Fruit fly (Drosophila melanogaster): ENCODE data around the gene Cortactin.

Cortactin gene

DNA sequence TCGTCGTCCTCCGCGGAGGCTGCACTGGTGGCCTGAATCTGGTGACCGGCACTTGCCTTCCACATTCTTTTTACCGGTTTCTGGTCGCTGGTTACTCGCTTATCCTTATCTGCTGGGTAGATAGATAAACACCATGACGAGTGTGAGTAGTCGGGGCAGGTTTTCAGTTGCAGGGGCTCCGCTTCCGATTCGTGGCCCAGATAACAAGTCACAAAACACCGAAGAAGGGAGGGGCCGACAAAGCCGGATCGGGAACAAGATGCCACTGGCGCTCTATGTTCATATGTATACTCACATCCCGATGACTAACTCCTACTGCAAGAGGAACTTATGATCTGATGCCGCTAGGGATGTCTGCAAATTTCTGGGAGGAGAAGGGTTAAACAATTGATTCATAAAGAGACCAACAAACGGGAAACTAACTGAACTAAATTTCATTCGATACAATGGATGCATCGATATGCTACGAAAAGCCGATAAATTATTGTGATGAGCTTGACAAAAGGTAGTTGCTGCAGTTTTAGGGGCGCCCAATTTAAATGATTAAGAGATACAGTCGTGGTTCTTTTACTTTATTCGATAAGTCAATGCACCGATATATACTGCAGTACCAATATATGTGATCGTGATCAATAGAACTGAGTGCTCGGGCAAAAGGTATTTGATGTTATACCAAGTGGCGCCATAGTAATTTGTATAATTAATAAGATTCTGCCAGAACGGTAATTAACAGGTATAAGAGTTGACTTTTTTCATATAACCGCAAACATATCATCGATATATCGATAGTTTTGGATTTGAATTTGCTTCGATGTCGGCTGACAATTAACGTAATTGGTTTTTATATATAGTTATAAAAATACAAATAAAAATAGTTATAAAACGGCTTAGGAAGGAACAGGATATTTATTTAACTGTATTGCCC is at the start of gene Cortactin:
Cortactin (minus strand) TSS at position 472 of the 925 bp plus-strand sequence.
- TF ChIP-seq insv (optimal IDR thresholded peaks at IDR 0.05) = no peak
- peak; percentile 96 for TF ChIP-seq psq (optimal IDR thresholded peaks at IDR 0.05)

DNA sequence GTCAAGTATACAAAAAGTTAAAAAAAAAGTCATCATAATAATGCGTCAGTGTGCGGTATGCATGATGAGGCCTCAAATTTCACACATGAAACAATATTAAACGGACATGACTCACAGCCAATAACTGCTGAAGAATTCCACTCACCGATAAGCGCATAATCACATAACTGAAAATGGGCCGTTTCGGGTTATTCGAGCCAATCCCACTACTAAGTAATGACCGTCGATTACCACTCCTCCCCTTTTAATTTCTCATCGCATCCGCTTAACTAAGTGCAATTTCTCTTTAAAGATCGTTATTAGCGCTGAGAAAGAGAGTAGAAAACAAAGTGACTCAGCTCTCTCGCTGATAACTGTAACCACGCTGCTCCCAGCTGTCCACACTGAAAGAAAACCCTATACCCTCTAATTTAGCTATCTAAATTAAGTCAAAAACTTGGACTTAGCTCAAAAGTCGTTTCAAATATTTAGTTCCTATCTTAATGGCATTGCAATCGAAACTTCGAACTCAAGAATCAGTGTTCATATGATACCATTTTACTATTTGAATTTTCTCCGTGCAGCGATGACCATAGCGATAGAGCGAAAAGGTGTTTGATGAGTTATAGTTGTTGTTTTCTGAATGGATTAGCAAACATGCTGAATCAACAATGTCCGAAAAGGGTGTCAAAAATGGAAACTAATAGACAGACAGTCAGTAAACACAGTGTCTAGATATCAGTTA is 48.6 kb upstream of the Cortactin start:
- TF ChIP-seq h (optimal IDR thresholded peaks at IDR 0.05) = no peak
- TF ChIP-seq insv (optimal IDR thresholded peaks at IDR 0.05) = no peak
- no peak for TF ChIP-seq ttk (optimal IDR thresholded peaks at IDR 0.05)
- TF ChIP-seq Myc (optimal IDR thresholded peaks at IDR 0.05) = no peak
- TF ChIP-seq Sin3A (optimal IDR thresholded peaks at IDR 0.05) = no peak
- no peak for TF ChIP-seq psq (optimal IDR thresholded peaks at IDR 0.05)

DNA sequence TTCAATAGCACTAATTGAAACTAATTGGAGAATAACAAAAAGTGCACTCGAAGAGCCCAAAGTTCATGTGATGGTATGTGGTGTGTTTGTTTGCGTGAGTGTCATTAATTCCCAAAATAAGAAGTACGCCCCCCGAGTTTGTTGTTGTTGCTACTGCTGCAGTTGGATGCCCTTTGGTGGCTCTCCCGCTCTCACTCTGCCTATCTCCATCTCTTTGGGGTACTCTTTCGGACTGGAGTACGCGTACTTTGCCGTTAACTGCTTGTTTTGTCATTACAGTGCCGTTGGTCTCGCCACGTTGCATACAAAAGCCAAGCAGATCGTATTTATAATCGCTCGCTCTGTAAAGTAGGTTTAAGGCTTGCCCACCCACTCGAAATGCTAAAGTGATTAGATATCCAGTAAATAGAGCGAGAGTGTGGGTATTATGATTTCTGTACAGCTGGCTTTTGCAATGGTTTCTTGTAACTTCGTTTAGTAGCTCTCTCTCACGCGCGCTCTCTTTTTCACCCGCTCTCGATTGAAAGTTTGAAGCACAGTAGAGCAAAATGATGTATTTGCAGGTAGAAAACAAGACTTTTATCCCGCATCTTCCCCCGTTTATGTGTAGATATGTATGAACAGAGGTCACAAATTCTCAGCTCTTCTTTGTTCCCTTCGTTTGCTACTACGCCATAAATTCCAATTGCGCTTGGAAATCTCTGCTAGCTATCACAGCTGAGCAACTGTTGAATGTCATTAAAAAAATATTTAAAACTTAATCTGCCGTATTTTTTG is 47.9 kb upstream of the Cortactin start:
- no peak for TF ChIP-seq insv (optimal IDR thresholded peaks at IDR 0.05)
- no peak for TF ChIP-seq Sin3A (optimal IDR thresholded peaks at IDR 0.05)

DNA sequence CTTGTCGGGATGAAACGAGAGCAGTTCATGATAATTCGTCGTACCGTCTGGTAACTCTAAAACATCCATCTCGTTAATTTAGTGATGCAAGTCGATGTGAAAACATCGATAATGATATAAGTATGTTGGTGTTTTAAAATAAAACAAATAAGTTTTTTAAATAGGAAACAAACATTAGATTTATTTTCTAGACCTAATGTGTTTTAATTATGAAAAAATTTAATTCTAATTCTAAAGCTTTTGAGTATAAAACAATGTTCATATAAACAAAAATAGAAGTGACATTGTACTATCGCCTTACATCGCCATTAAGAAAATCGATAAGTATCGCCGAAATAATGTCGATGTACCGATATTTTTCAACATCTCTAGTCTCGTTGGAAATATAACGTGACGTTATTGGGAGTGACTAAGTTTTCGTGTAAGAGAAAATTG is 46.8 kb upstream of the Cortactin start, which contains the start of gene Rab11:
Rab11 (plus strand) TSS at position 363 of the 435 bp plus-strand sequence.
- TF ChIP-seq h (optimal IDR thresholded peaks at IDR 0.05) (no peak), ttk (optimal IDR thresholded peaks at IDR 0.05) (no peak), Sin3A (optimal IDR thresholded peaks at IDR 0.05) (no peak), Myc (optimal IDR thresholded peaks at IDR 0.05) (no peak), insv (optimal IDR thresholded peaks at IDR 0.05) (no peak), psq (optimal IDR thresholded peaks at IDR 0.05) (no peak)

DNA sequence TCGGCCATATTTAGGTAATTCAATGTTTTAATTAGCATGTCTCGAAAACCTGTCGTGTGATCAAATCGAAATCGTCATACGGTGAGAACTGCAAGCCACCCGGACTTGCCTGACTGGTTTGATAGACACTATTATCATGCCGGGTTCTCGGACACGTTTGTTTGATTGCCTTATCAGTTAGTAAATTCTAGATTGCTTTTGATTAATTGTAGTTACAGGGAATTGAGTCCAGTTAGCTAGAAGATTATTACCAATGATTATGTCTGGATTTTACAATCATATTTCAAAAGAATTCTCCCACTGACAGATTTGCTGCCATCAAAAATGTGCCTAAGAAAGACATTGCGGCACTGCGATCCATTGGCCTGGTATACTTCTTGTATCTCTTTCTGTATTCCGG is 45.4 kb upstream of the Cortactin start:
- TF ChIP-seq psq (optimal IDR thresholded peaks at IDR 0.05) (no peak), Sin3A (optimal IDR thresholded peaks at IDR 0.05) (no peak), ttk (optimal IDR thresholded peaks at IDR 0.05) (no peak), h (optimal IDR thresholded peaks at IDR 0.05) (no peak), Myc (optimal IDR thresholded peaks at IDR 0.05) (no peak), insv (optimal IDR thresholded peaks at IDR 0.05) (no peak)

DNA sequence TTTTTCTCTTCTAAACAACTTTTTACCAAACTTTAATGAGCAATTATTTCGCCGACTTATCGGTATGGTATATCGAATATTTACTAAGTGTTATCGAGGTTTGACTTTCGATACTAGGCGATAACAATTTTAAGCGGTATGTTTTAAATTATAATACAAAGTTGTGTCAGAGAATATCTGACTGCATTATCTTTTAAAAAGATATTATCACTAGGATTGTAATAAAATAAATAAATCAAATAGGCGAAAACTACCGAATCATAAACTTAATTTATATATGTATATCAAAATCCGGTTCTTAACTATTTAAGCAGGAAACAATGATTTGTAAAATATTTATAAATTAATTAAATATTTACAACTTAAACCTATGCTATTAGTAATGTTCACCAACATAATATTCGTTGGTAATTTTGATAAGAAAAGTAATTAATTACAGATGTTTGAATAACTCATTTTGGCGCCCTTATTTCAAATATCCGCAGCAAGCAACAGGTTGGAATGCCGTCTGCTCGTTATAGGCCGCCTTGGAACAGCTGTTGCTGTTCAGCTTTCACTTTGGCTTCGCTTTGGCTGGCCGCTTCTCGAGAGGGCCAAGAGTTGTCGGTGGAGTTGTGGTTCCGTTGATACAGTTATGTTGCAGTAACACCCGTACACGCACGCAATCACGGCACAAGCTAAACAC is 43.8 kb upstream of the Cortactin start, which contains the start of the genes Sec15 and rtet:
Sec15 (minus strand) TSS at position 66 of the 685 bp plus-strand sequence.
rtet (plus strand) TSS at position 540 of the 685 bp plus-strand sequence.
- TF ChIP-seq psq (optimal IDR thresholded peaks at IDR 0.05) (peak; percentile 74), ttk (optimal IDR thresholded peaks at IDR 0.05) (no peak)

DNA sequence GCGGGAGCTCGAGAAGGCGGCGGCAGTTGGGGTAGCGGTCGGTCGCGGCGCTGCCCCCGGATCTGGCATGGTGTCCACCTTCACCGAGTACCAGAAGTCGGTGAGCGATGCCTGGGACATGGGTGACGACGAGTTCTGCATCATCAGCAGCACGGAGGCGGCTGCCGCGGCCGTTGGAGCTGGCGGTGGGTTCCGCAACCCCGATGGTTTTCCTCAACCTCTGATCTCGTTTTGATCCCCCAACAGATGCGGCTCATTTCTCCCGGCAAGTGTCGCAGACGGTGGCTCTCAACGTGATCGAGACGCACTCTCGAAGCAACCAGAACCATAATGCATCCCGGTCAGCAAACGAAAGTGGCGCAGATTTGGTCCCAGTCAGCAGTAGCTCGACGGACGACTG is 38.2 kb upstream of the Cortactin start:
- no peak for TF ChIP-seq psq (optimal IDR thresholded peaks at IDR 0.05)
- TF ChIP-seq insv (optimal IDR thresholded peaks at IDR 0.05) = no peak
- no peak for TF ChIP-seq Sin3A (optimal IDR thresholded peaks at IDR 0.05)
- no peak for TF ChIP-seq h (optimal IDR thresholded peaks at IDR 0.05)
- TF ChIP-seq Myc (optimal IDR thresholded peaks at IDR 0.05) = no peak
- no peak for TF ChIP-seq ttk (optimal IDR thresholded peaks at IDR 0.05)

DNA sequence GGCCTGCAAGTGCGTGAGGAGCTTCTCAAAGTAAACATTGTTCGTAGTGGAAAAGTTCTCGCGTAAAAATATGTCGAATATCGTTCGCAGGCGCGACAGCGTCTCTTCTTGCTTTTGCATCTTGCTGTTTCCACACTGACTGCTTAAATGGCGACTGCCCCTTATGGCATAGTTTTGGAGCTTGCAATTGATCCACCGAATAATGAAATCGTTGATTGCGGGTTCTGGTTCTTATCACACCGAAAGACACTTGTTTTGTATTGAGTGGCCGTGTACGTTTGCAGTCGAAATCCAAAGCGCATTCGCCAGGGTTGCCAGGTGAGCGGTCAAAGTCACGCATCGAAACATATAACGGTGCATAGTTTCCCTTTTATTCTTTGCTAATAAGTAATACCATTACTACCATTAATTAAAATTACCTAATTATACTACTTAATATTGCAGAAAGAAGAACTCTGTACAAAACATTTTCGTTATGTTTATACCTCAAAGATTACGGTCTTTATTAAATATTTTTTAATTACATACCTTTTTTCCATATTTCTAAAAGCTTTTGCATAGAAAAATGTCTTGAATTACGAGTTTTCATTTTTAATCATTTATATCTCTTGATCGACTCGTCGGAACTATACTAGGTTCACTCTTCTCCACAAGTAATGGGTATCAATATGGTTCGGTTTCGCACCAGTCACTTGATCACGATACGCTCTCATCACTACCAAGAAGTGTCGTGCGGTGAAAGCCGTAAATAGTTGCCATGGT is 37.4 kb upstream of the Cortactin start, which contains the start of the genes CG7044 and Tbc1d22:
CG7044 (minus strand) TSS at position 266 of the 762 bp plus-strand sequence.
Tbc1d22 (plus strand) TSS at position 747 of the 762 bp plus-strand sequence.
- TF ChIP-seq Myc (optimal IDR thresholded peaks at IDR 0.05) (no peak), Sin3A (optimal IDR thresholded peaks at IDR 0.05) (peak; percentile 87)

DNA sequence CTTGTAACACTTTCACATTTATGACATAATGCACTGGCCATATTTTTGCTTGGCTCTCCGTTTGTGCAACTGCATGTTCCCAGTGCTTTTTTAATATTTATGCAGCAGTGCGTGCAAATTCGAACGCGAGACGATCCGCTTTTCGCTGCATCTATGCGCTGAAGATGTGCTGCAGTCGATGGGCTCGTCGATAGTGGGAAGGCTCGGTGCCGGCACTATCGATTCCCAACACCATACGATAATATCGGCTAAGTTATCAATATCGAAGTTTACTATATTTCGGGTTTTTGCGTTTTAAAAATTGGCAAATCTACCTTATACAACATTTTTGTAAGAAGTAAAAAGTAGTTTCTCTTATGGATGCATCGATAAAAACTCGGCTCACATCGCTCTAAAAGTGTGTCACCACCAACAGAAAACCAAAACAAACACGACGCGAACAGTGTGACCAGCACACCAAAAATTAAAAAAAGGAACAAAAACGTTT is 33.4 kb upstream of the Cortactin start, which contains the start of gene RhoGAP93B:
RhoGAP93B (minus strand) TSS at position 197 of the 487 bp plus-strand sequence.
- TF ChIP-seq insv (optimal IDR thresholded peaks at IDR 0.05) (no peak), ttk (optimal IDR thresholded peaks at IDR 0.05) (no peak), Sin3A (optimal IDR thresholded peaks at IDR 0.05) (no peak), h (optimal IDR thresholded peaks at IDR 0.05) (no peak), psq (optimal IDR thresholded peaks at IDR 0.05) (no peak), Myc (optimal IDR thresholded peaks at IDR 0.05) (no peak)

DNA sequence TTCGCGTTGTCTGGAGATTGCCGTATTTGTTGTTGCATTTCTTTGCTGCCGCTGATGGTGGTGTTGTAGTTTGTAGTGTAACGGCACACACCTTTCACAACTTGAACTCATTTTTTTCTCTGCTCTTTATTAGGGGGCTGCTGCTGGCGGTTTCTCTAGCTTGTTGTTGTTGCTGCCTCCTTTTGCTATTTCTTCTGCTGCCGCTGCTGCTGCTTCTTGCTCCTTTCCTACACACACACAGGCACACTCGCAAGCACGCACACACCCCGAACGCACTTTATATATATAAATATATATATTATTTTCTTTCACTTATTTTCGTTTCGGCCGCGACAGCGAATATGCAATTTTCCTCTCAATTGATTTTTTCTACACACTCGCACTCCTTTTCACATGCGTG is 32.9 kb upstream of the Cortactin start:
- TF ChIP-seq ttk (optimal IDR thresholded peaks at IDR 0.05) (no peak), Sin3A (optimal IDR thresholded peaks at IDR 0.05) (no peak), psq (optimal IDR thresholded peaks at IDR 0.05) (no peak), h (optimal IDR thresholded peaks at IDR 0.05) (no peak), Myc (optimal IDR thresholded peaks at IDR 0.05) (no peak), insv (optimal IDR thresholded peaks at IDR 0.05) (no peak)
